Worm (Caenorhabditis elegans) whole organism, L2 larva: ENCODE results near the gene F35H8.1.

Experiments
- Y55F3AM.14 ChIP-seq: fragments of 200-800 bp; sonication (Bioruptor generic); optimal IDR thresholded peaks from 2 replicates; lab custom pipeline; 2018; ENCODE audit warnings: mild to moderate bottlenecking, missing genetic modification characterization, missing compliant biosample characterization
- elt-1 ChIP-seq: fragments of 150-350 bp; optimal IDR thresholded peaks from 2 replicates; lab custom pipeline; 2014; ENCODE audit warnings: missing biosample characterization, missing genetic modification characterization

DNA sequence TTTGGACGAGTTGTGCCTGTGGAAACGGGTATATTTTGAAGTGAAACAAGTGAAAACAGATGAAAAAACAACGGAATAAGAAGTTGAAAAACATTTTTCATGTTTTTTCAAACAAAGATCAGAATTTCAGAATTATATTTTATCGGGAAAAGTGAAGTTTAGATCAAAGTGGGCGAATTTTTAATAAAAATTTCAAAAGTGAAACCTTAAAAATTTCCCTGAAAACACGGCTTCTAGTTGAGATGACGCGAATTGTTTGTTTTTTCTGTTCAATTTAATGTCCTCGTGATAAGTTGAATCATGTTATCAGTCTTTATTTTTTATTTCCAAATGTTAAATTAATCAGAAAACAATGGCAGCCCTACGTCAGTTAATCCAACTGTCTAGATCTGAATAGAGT is 45.9 kb downstream of the F35H8.1 start, which contains the start of gene gcy-3:
- TF ChIP-seq elt-1 (tag; lab: Kevin White, UChicago) = no peak
- TF ChIP-seq Y55F3AM.14 = no peak
